Worm (Caenorhabditis elegans): ENCODE measurements around the gene sre-18.

sre-18 gene

ce11 chrIV:12268272-12269045 lies 38.9 kb upstream of the sre-18 start, which contains the start of the genes ppm-1.H and rpl-34 (continued):
- TF ChIP-seq Y79H2A.3 (GFP tag; conservative IDR thresholded peaks at IDR 0.05) (no peak), ets-4 (GFP tag; optimal IDR thresholded peaks at IDR 0.05) (no peak), repo-1 (tag; optimal IDR thresholded peaks at IDR 0.05) (no peak), let-526 (GFP tag; IDR thresholded peaks at IDR 0.05) (no peak), aptf-2 (GFP tag; conservative IDR thresholded peaks at IDR 0.05) (no peak), attf-5 (GFP tag; optimal IDR thresholded peaks at IDR 0.05) (peak; percentile 43), F39B2.1 (GFP tag; IDR thresholded peaks at IDR 0.05) (no peak), lin-40 (tag; optimal IDR thresholded peaks at IDR 0.05) (no peak), nfya-1 (tag; optimal IDR thresholded peaks at IDR 0.05; ENCODE audit: borderline replicate concordance, insufficient read depth) (no peak), fkh-3 (tag; optimal IDR thresholded peaks at IDR 0.05) (no peak), T26A5.8 (tag; optimal IDR thresholded peaks at IDR 0.05) (no peak), hlh-12 (tag; optimal IDR thresholded peaks at IDR 0.05) (no peak), attf-6 (GFP tag; IDR thresholded peaks at IDR 0.05) (no peak), snpc-4 (GFP tag; optimal IDR thresholded peaks at IDR 0.05) (no peak), snpc-4 (tag; optimal IDR thresholded peaks at IDR 0.05) (peak in 3 of 4 experiments; percentile 7 to 48 (median 29)), madf-3 (GFP tag; IDR thresholded peaks at IDR 0.05) (no peak), mcd-1 (GFP tag; IDR thresholded peaks at IDR 0.05) (no peak), nhr-27 (tag; optimal IDR thresholded peaks at IDR 0.05) (no peak), T07F8.4 (tag; optimal IDR thresholded peaks at IDR 0.05) (no peak), gei-17 (GFP tag; optimal IDR thresholded peaks at IDR 0.05) (no peak), madf-6 (GFP tag; IDR thresholded peaks at IDR 0.05) (no peak), ceh-27 (GFP tag; optimal IDR thresholded peaks at IDR 0.05) (peak; percentile 8), attf-3 (GFP tag; conservative IDR thresholded peaks at IDR 0.05) (peak; percentile 40; the same call in 1 of the 2 replicates), ceh-40 (GFP tag; IDR thresholded peaks at IDR 0.05) (no peak)

ce11 chrIV:12265877-12266276 lies 36.3 kb upstream of the sre-18 start:
- no peak for TF ChIP-seq mes-4 (tag; optimal IDR thresholded peaks at IDR 0.05)
- TF ChIP-seq sea-2 (GFP tag; IDR thresholded peaks at IDR 0.05) = no peak
- no peak for TF ChIP-seq ztf-28 (GFP tag; IDR thresholded peaks at IDR 0.05)
- no peak for TF ChIP-seq egrh-3 (GFP tag; IDR thresholded peaks at IDR 0.05)
- no peak for TF ChIP-seq dpff-1 (tag; optimal IDR thresholded peaks at IDR 0.05)
- TF ChIP-seq B0336.3 (GFP tag; IDR thresholded peaks at IDR 0.05) = no peak
- no peak for TF ChIP-seq ztf-6 (GFP tag; IDR thresholded peaks at IDR 0.05)
- no peak for TF ChIP-seq pbrm-1 (GFP tag; IDR thresholded peaks at IDR 0.05)
- no peak for TF ChIP-seq zfh-2 (GFP tag; conservative IDR thresholded peaks at IDR 0.05)
- TF ChIP-seq attf-3 (GFP tag; conservative IDR thresholded peaks at IDR 0.05) = no peak
- no peak for TF ChIP-seq attf-5 (GFP tag; optimal IDR thresholded peaks at IDR 0.05)
- no peak for TF ChIP-seq dox-1 (GFP tag; IDR thresholded peaks at IDR 0.05)
- TF ChIP-seq gei-17 (GFP tag; optimal IDR thresholded peaks at IDR 0.05) = no peak
- no peak for TF ChIP-seq aptf-3 (GFP tag; IDR thresholded peaks at IDR 0.05)
- TF ChIP-seq hmg-20 (GFP tag; IDR thresholded peaks at IDR 0.05) = no peak
- TF ChIP-seq hrde-1 (tag; optimal IDR thresholded peaks at IDR 0.05; ENCODE audit: borderline replicate concordance) = no peak
- TF ChIP-seq athp-1 (tag; optimal IDR thresholded peaks at IDR 0.05) = no peak

Data from whole organism, young adult.